Worm (Caenorhabditis elegans): ENCODE results near the gene irld-56.
A peak's percentile ranks its signal among the peaks of the same experiment; 100 is the strongest.

DNA sequence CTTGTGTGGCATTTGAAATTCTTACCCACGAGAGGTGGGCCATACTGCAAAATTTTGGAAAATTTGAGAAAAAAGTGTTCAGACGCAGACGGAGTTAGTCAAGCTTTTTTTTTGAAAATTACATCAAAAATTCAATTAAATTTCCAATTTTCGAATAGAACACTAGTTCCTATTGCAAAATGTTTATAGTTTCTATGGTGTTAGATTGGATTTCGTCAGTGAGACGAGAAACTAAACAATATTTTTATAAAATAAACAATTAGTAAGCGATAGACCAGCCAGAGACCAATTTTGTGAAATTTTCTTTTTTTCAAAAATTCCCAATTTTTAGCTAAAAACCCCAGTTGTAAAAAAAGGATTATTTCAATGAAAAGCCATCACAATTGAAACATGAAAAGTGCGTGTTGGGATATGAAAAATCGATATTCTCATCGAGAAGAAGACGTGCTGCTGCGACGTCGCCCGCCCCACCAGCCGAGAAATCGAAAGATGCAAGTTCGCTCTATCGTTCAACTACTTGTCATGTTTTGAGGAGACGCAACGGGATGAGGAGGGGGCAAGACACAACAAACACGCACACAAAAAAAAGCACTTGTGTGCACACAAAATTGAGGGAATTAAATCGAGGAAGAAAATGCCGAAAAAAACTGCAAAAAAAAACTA is 39.9 kb downstream of the irld-56 start, which contains the start of gene dnbp-1:
- TF ChIP-seq nhr-77 (tag; optimal IDR thresholded peaks at IDR 0.05) (no peak), nhr-25 (tag; optimal IDR thresholded peaks at IDR 0.05) (peak; percentile 33), lsy-2 (tag; optimal IDR thresholded peaks at IDR 0.05) (peak in 1 of 2 experiments; percentile 80), egl-27 (tag; optimal IDR thresholded peaks at IDR 0.05) (no peak), elt-3 (tag; optimal IDR thresholded peaks at IDR 0.05) (no peak), blmp-1 (tag; optimal IDR thresholded peaks at IDR 0.05; ENCODE audit: insufficient read depth) (no peak), zag-1 (tag; optimal IDR thresholded peaks at IDR 0.05) (peak; percentile 72), ceh-82 (tag; optimal IDR thresholded peaks at IDR 0.05) (no peak), nhr-237 (tag; optimal IDR thresholded peaks at IDR 0.05) (no peak), alr-1 (tag; optimal IDR thresholded peaks at IDR 0.05) (no peak), nhr-21 (tag; optimal IDR thresholded peaks at IDR 0.05) (no peak)
